Worm (Caenorhabditis elegans) whole organism, L4 larva: ENCODE data around the gene fbxa-197.

Experiments
- lim-7 ChIP-seq: fragments of 200-800 bp; sonication (Bioruptor generic); IDR thresholded peaks from 2 replicates; pipeline ENCODE4 v1.3.6; 2022; ENCODE audit warnings: missing genetic modification characterization, missing compliant biosample characterization
- lin-13 ChIP-seq: fragments of 150-350 bp; optimal IDR thresholded peaks from 2 replicates; lab custom pipeline; 2014; ENCODE audit warnings: missing biosample characterization, missing genetic modification reagents, missing genetic modification characterization
- mdl-1 ChIP-seq, 2 experiments: fragments of 150-350 bp in 1 of 2; sonication (generic microtip) in 1 of 2; optimal IDR thresholded peaks; 2 replicates each; lab custom pipeline; 2014 to 2017; ENCODE audit warnings: missing biosample characterization in 2 of 2, missing genetic modification characterization in 2 of 2

ce11 chrV:15876308-15876707 is 8.8 kb downstream of the fbxa-197 start, which contains the start of gene nhr-102:
- TF ChIP-seq mdl-1 (tag; optimal IDR thresholded peaks at IDR 0.05; lab: Kevin White, UChicago): no peak
- no peak for TF ChIP-seq lin-13
- no peak for TF ChIP-seq lim-7 (GFP tag; lab: Robert Waterston, UW)
